Fruit fly (Drosophila melanogaster): ENCODE results near the gene CG15322.

dm6 chrX:20155947-20156346 is 22.6 kb downstream of the CG15322 start:
- TF ChIP-seq Pif1B (GFP tag; optimal IDR thresholded peaks at IDR 0.05) (no peak), CG8301 (tag; optimal IDR thresholded peaks at IDR 0.05) (no peak)

Data from whole organism, pupa.